Worm (Caenorhabditis elegans) whole organism, L4 larva: ENCODE results near the gene ampd-1.

Experiments used
- ZK546.5 ChIP-seq, 2 experiments: sonication (generic microtip); optimal IDR thresholded peaks; 2 replicates each; lab custom pipeline; 2017; ENCODE audit warnings: missing biosample characterization in 2 of 2, missing genetic modification characterization in 2 of 2
- ama-1 ChIP-seq: fragments of 150-350 bp; optimal IDR thresholded peaks from 2 replicates; lab custom pipeline; 2014; ENCODE audit warnings: inconsistent platforms, mixed read lengths
- fkh-10 ChIP-seq: fragments of 150-350 bp; optimal IDR thresholded peaks from 2 replicates; lab custom pipeline; 2014; ENCODE audit warnings: missing biosample characterization, missing genetic modification reagents, missing genetic modification characterization
- fos-1 ChIP-seq: fragments of 150-350 bp; optimal IDR thresholded peaks from 2 replicates; lab custom pipeline; 2014; ENCODE audit warnings: missing biosample characterization, missing genetic modification characterization
- lin-29 ChIP-seq: fragments of 200-800 bp; sonication (Bioruptor generic); IDR thresholded peaks from 2 replicates; pipeline ENCODE4 v1.3.6; 2022; ENCODE audit warnings: missing genetic modification reagents, missing genetic modification characterization, missing compliant biosample characterization
- mdl-1 ChIP-seq, 2 experiments: fragments of 150-350 bp in 1 of 2; sonication (generic microtip) in 1 of 2; optimal IDR thresholded peaks; 2 replicates each; lab custom pipeline; 2014 to 2017; ENCODE audit warnings: missing biosample characterization in 2 of 2, missing genetic modification characterization in 2 of 2
- mxl-3 ChIP-seq: fragments of 200-800 bp; sonication (Bioruptor generic); optimal IDR thresholded peaks from 2 replicates; lab custom pipeline; 2018; ENCODE audit warnings: mild to moderate bottlenecking, missing genetic modification characterization, missing compliant biosample characterization
- nhr-25 ChIP-seq: sonication (generic microtip); optimal IDR thresholded peaks from 2 replicates; lab custom pipeline; 2017; ENCODE audit warnings: missing genetic modification characterization, mild to moderate bottlenecking, missing compliant biosample characterization, antibody characterized with exemption, moderate library complexity, borderline replicate concordance; ENCODE audit not compliant: insufficient read depth
- nhr-48 ChIP-seq: sonication (generic microtip); optimal IDR thresholded peaks from 2 replicates; lab custom pipeline; 2016; ENCODE audit warnings: mild to moderate bottlenecking, missing genetic modification characterization, missing compliant biosample characterization
- zag-1 ChIP-seq: fragments of 150-350 bp; optimal IDR thresholded peaks from 2 replicates; lab custom pipeline; 2014; ENCODE audit warnings: missing biosample characterization, missing genetic modification characterization

DNA sequence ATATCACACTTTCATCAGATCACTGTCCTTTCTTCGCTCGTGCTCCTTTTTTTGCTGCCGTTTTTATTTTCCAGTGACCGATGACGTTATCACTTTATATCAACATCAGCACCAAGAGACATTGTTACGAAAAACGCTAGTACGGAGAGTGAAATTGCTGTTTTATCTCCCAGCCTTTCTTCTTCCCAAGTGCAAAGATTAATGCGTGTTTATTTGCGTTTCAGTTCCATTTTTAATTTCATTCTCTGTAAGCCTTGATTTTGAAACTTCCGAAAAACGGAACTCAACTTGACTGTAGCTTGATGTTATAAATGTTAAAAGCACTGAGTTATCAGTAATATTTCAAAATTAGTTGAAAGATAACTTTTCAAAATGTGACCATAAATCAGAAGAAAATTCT, 16.3 kb upstream of the ampd-1 start:
- TF ChIP-seq ama-1 (lab: Kevin White, UChicago) (no peak), mxl-3 (GFP tag; lab: Kevin White, UChicago) (no peak), fkh-10 (no peak), nhr-48 (tag; lab: Kevin White, UChicago) (peak; percentile 2), nhr-25 (tag; lab: Kevin White, UChicago) (no peak), zag-1 (tag; lab: Kevin White, UChicago) (no peak), mdl-1 (tag; optimal IDR thresholded peaks at IDR 0.05; lab: Kevin White, UChicago) (no peak), fos-1 (tag; lab: Kevin White, UChicago) (no peak), ZK546.5 (tag; optimal IDR thresholded peaks at IDR 0.05; lab: Kevin White, UChicago) (no peak), lin-29 (GFP tag; lab: Robert Waterston, UW) (no peak)
